Worm (Caenorhabditis elegans) whole organism, mixed stage, embryonic: ENCODE data around the gene lron-12.

ENCODE experiments used
- M03D4.4 ChIP-seq: sonication (generic microtip); optimal IDR thresholded peaks from 2 replicates; lab custom pipeline; 2017; ENCODE audit warnings: mild to moderate bottlenecking, missing genetic modification characterization, missing compliant biosample characterization
- bed-3 ChIP-seq: fragments of 200-800 bp; sonication (Bioruptor generic); optimal IDR thresholded peaks from 3 replicates; lab custom pipeline; 2018; ENCODE audit warnings: mild to moderate bottlenecking, missing genetic modification characterization, moderate library complexity, missing compliant biosample characterization
- blmp-1 ChIP-seq: fragments of 150-350 bp; optimal IDR thresholded peaks from 2 replicates; lab custom pipeline; 2014; ENCODE audit warnings: missing biosample characterization, missing genetic modification characterization
- ceh-39 ChIP-seq: fragments of 150-350 bp; optimal IDR thresholded peaks from 2 replicates; lab custom pipeline; 2014; ENCODE audit warnings: missing biosample characterization, missing genetic modification characterization
- ceh-43 ChIP-seq: fragments of 200-800 bp; sonication (Bioruptor generic); optimal IDR thresholded peaks from 2 replicates; lab custom pipeline; 2018; ENCODE audit warnings: mild to moderate bottlenecking, missing genetic modification characterization, moderate library complexity, missing compliant biosample characterization
- ceh-83 ChIP-seq: fragments of 200-800 bp; sonication (Bioruptor generic); optimal IDR thresholded peaks from 2 replicates; lab custom pipeline; 2018; ENCODE audit warnings: mild to moderate bottlenecking, missing genetic modification characterization, missing compliant biosample characterization
- ces-1 ChIP-seq: fragments of 150-350 bp; optimal IDR thresholded peaks from 2 replicates; lab custom pipeline; 2014; ENCODE audit warnings: missing biosample characterization, missing genetic modification reagents, missing genetic modification characterization
- cnd-1 ChIP-seq: fragments of 200-800 bp; sonication (Bioruptor generic); optimal IDR thresholded peaks from 2 replicates; lab custom pipeline; 2018; ENCODE audit warnings: mild to moderate bottlenecking, missing genetic modification characterization, missing compliant biosample characterization
- drap-1 ChIP-seq: fragments of 200-800 bp; sonication (Bioruptor generic); optimal IDR thresholded peaks from 3 replicates; lab custom pipeline; 2018; ENCODE audit warnings: mild to moderate bottlenecking, missing genetic modification characterization, missing compliant biosample characterization
- elt-1 ChIP-seq: sonication (generic microtip); optimal IDR thresholded peaks from 2 replicates; lab custom pipeline; 2017; ENCODE audit warnings: missing genetic modification characterization, mild to moderate bottlenecking, missing compliant biosample characterization, antibody characterized with exemption, moderate library complexity, borderline replicate concordance; ENCODE audit not compliant: insufficient read depth
- elt-3 ChIP-seq: fragments of 150-350 bp; optimal IDR thresholded peaks from 2 replicates; lab custom pipeline; 2014; ENCODE audit warnings: missing biosample characterization, missing genetic modification characterization
- ham-2 ChIP-seq: fragments of 200-800 bp; sonication (Bioruptor generic); optimal IDR thresholded peaks from 2 replicates; lab custom pipeline; 2018; ENCODE audit warnings: mild to moderate bottlenecking, missing genetic modification characterization, missing compliant biosample characterization
- hlh-1 ChIP-seq: fragments of 150-350 bp; optimal IDR thresholded peaks from 2 replicates; lab custom pipeline; 2014; ENCODE audit warnings: missing biosample characterization, missing genetic modification reagents, missing genetic modification characterization
- lin-13 ChIP-seq: fragments of 150-350 bp; optimal IDR thresholded peaks from 2 replicates; lab custom pipeline; 2014; ENCODE audit warnings: missing biosample characterization, missing genetic modification characterization
- lin-32 ChIP-seq: fragments of 200-800 bp; sonication (Bioruptor generic); optimal IDR thresholded peaks from 2 replicates; lab custom pipeline; 2018; ENCODE audit warnings: mild to moderate bottlenecking, missing genetic modification characterization, missing compliant biosample characterization
- lsy-2 ChIP-seq: fragments of 150-350 bp; optimal IDR thresholded peaks from 2 replicates; lab custom pipeline; 2014; ENCODE audit warnings: missing biosample characterization, missing genetic modification characterization
- mab-5 ChIP-seq: fragments of 150-350 bp; optimal IDR thresholded peaks from 2 replicates; lab custom pipeline; 2014; ENCODE audit warnings: missing biosample characterization, missing genetic modification characterization
- mep-1 ChIP-seq: fragments of 150-350 bp; optimal IDR thresholded peaks from 2 replicates; lab custom pipeline; 2017; ENCODE audit warnings: missing biosample characterization, missing genetic modification reagents, missing genetic modification characterization, inconsistent platforms
- mls-2 ChIP-seq: sonication (generic microtip); optimal IDR thresholded peaks from 2 replicates; lab custom pipeline; 2016; ENCODE audit warnings: mild to moderate bottlenecking, missing genetic modification characterization, moderate library complexity, missing compliant biosample characterization
- nhr-12 ChIP-seq: fragments of 150-350 bp; optimal IDR thresholded peaks from 2 replicates; lab custom pipeline; 2014; ENCODE audit warnings: missing biosample characterization, missing genetic modification characterization
- nhr-2 ChIP-seq: fragments of 150-350 bp; optimal IDR thresholded peaks from 2 replicates; lab custom pipeline; 2014; ENCODE audit warnings: missing biosample characterization, missing genetic modification characterization
- nhr-237 ChIP-seq: fragments of 150-350 bp; optimal IDR thresholded peaks from 2 replicates; lab custom pipeline; 2014; ENCODE audit warnings: missing biosample characterization, missing genetic modification characterization
- nhr-28 ChIP-seq: fragments of 150-350 bp; optimal IDR thresholded peaks from 2 replicates; lab custom pipeline; 2014; ENCODE audit warnings: missing biosample characterization, missing genetic modification characterization
- nhr-76 ChIP-seq: sonication (generic microtip); optimal IDR thresholded peaks from 2 replicates; lab custom pipeline; 2017; ENCODE audit warnings: missing biosample characterization, missing genetic modification characterization
- pha-4 ChIP-seq: fragments of 150-350 bp; optimal IDR thresholded peaks from 2 replicates; lab custom pipeline; 2018; ENCODE audit warnings: missing biosample characterization, missing genetic modification reagents, missing genetic modification characterization
- sem-2 ChIP-seq: fragments of 200-800 bp; sonication (Bioruptor generic); optimal IDR thresholded peaks from 2 replicates; lab custom pipeline; 2018; ENCODE audit warnings: mild to moderate bottlenecking, missing genetic modification characterization, missing compliant biosample characterization
- sptf-1 ChIP-seq: sonication (generic microtip); optimal IDR thresholded peaks from 2 replicates; lab custom pipeline; 2017; ENCODE audit warnings: mild to moderate bottlenecking, missing genetic modification characterization, moderate library complexity, missing compliant biosample characterization
- tbx-8 ChIP-seq: fragments of 200-800 bp; sonication (Bioruptor generic); optimal IDR thresholded peaks from 2 replicates; lab custom pipeline; 2018; ENCODE audit warnings: mild to moderate bottlenecking, missing genetic modification characterization, moderate library complexity, missing compliant biosample characterization
- unc-120 ChIP-seq: sonication (generic microtip); optimal IDR thresholded peaks from 2 replicates; lab custom pipeline; 2017; ENCODE audit warnings: missing genetic modification characterization, missing compliant biosample characterization; ENCODE audit not compliant: poor library complexity, severe bottlenecking
- unc-39 ChIP-seq: fragments of 150-350 bp; optimal IDR thresholded peaks from 2 replicates; lab custom pipeline; 2014; ENCODE audit warnings: missing biosample characterization, missing genetic modification characterization
- unc-62 ChIP-seq: fragments of 150-350 bp; optimal IDR thresholded peaks from 2 replicates; lab custom pipeline; 2014; ENCODE audit warnings: missing biosample characterization, missing genetic modification reagents, missing genetic modification characterization
- zip-8 ChIP-seq: fragments of 150-350 bp; optimal IDR thresholded peaks from 2 replicates; lab custom pipeline; 2014; ENCODE audit warnings: missing biosample characterization, missing genetic modification characterization

Gene lron-12

DNA sequence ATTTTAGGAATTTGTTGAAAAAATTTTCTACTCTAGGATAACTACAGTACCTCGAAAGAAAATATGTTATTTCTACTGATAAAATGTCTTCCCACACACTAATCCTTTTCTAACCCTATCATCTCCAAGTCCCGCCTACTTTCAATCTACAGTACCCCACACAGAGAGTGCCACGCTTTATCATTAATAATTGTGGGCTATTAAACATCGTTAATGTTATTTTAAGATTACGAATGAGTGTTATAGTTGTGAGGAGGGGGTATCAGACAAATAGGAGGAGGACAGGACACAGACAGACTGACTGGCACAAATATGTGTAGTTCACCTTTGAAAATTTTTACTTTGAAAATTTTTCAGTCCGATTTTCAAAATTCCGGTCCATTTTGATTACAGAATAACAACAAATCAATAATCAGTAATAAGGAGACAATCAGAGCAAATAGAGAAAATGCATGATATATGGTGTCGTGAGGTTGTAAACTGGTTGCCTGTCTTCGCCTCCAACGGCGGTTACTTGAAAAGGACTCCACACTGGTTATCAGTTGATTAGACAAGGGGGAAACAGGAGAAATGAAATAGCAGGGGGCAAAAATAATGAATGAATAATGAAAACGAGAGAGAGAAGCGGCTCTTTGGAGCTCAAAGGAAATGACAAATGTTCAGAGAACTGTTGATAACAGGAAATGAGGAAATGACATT lies 24.0 kb downstream of the lron-12 start:
- TF ChIP-seq lin-13 (tag; lab: Kevin White, UChicago) = no peak
- no peak for TF ChIP-seq elt-3 (tag; lab: Kevin White, UChicago)
- TF ChIP-seq zip-8 (tag; lab: Kevin White, UChicago) = no peak
- no peak for TF ChIP-seq ceh-39 (tag; lab: Kevin White, UChicago)
- TF ChIP-seq hlh-1 (tag; lab: Kevin White, UChicago) = no peak
- TF ChIP-seq mab-5 = no peak
- TF ChIP-seq elt-1 (tag; lab: Kevin White, UChicago) = no peak

- TF ChIP-seq nhr-2 (tag; lab: Kevin White, UChicago) (peak; percentile 94), ceh-39 (tag; lab: Kevin White, UChicago) (no peak), sem-2 (GFP tag; lab: Kevin White, UChicago) (no peak), zip-8 (tag; lab: Kevin White, UChicago) (no peak)
Measured at ce11 chrIII:12092595-12092994, 25.7 kb downstream of the lron-12 start.

ce11 chrIII:12087564-12087963 lies 30.7 kb downstream of the lron-12 start:
- TF ChIP-seq ceh-83 (GFP tag; lab: Kevin White, UChicago) = no peak
- no peak for TF ChIP-seq nhr-76

- TF ChIP-seq unc-120 (tag; lab: Kevin White, UChicago) (no peak), ces-1 (GFP tag; lab: Kevin White, UChicago) (no peak), lsy-2 (tag; lab: Kevin White, UChicago) (peak; percentile 89), zip-8 (tag; lab: Kevin White, UChicago) (no peak), unc-39 (tag; lab: Kevin White, UChicago) (no peak), nhr-28 (tag; lab: Kevin White, UChicago) (no peak), cnd-1 (no peak), nhr-237 (no peak), nhr-12 (tag; lab: Kevin White, UChicago) (no peak), ceh-39 (tag; lab: Kevin White, UChicago) (no peak), tbx-8 (GFP tag; lab: Kevin White, UChicago) (no peak), lin-32 (GFP tag; lab: Kevin White, UChicago) (no peak), M03D4.4 (tag; lab: Kevin White, UChicago) (no peak), elt-3 (tag; lab: Kevin White, UChicago) (no peak), nhr-2 (tag; lab: Kevin White, UChicago) (peak; percentile 7), ceh-83 (GFP tag; lab: Kevin White, UChicago) (peak; percentile 14), hlh-1 (tag; lab: Kevin White, UChicago) (no peak), nhr-76 (no peak), pha-4 (tag; lab: Kevin White, UChicago) (no peak), blmp-1 (tag; lab: Kevin White, UChicago) (no peak), mab-5 (no peak), sem-2 (GFP tag; lab: Kevin White, UChicago) (no peak), mls-2 (tag; lab: Kevin White, UChicago) (no peak), mep-1 (tag; lab: Kevin White, UChicago) (no peak)
Measured at ce11 chrIII:12084749-12085307, 33.5 kb downstream of the lron-12 start.

DNA sequence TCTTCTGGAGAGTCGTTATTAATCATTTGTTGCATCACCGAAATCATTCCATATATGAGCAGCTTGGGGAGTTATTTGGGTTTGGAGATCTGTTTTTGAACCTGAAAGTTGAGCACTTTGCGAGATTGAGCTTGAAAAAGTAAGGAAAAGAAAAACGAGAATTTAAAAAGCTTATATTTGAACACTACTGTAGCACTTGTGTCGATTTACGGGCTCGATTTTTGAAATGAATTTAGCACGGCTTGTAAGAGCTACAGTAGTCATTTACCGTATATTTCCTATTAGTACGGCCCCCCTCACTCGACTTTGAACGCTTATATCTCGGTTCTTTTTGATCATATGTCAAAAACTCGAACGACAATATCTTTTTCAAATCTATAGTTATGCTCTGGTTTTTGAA lies 34.1 kb downstream of the lron-12 start, which contains the start of gene nob-1:
Gene nob-1, minus strand, starts transcription at position 101 of the 400 bp plus-strand sequence.
- no peak for TF ChIP-seq ces-1 (GFP tag; lab: Kevin White, UChicago)
- TF ChIP-seq nhr-28 (tag; lab: Kevin White, UChicago) = no peak
- no peak for TF ChIP-seq nhr-12 (tag; lab: Kevin White, UChicago)
- TF ChIP-seq ham-2 (GFP tag; lab: Kevin White, UChicago) = no peak
- no peak for TF ChIP-seq hlh-1 (tag; lab: Kevin White, UChicago)
- TF ChIP-seq elt-3 (tag; lab: Kevin White, UChicago) = no peak
- TF ChIP-seq ceh-43 (GFP tag; lab: Kevin White, UChicago) = no peak
- TF ChIP-seq bed-3 = no peak
- TF ChIP-seq unc-62 (GFP tag; lab: Kevin White, UChicago) = no peak
- no peak for TF ChIP-seq mls-2 (tag; lab: Kevin White, UChicago)
- no peak for TF ChIP-seq lin-32 (GFP tag; lab: Kevin White, UChicago)
- no peak for TF ChIP-seq elt-1 (tag; lab: Kevin White, UChicago)
- TF ChIP-seq cnd-1 = no peak
- no peak for TF ChIP-seq unc-39 (tag; lab: Kevin White, UChicago)
- TF ChIP-seq M03D4.4 (tag; lab: Kevin White, UChicago) = no peak
- TF ChIP-seq zip-8 (tag; lab: Kevin White, UChicago) = no peak
- no peak for TF ChIP-seq drap-1 (GFP tag; lab: Kevin White, UChicago)
- TF ChIP-seq pha-4 (tag; lab: Kevin White, UChicago) = no peak
- TF ChIP-seq mep-1 (tag; lab: Kevin White, UChicago) = no peak
- no peak for TF ChIP-seq sptf-1 (tag; lab: Kevin White, UChicago)
